Fruit fly (Drosophila melanogaster): ENCODE results near the gene tub.

dm6 chr3R:4359625-4360024 is 27.9 kb upstream of the tub start, which contains the start of gene CG1090:
- TF ChIP-seq svp (GFP tag) (no peak), Smox (GFP tag; optimal IDR thresholded peaks at IDR 0.05) (no peak), CG9139 (GFP tag; optimal IDR thresholded peaks at IDR 0.05) (no peak), CG10669 (GFP tag; optimal IDR thresholded peaks at IDR 0.05) (no peak), Eip93F (GFP tag; optimal IDR thresholded peaks at IDR 0.05) (no peak), Hr39 (GFP tag; optimal IDR thresholded peaks at IDR 0.05) (no peak), CG6792 (GFP tag; optimal IDR thresholded peaks at IDR 0.05) (no peak), Sox15 (GFP tag; optimal IDR thresholded peaks at IDR 0.05) (no peak), Eip78C (GFP tag) (no peak), esn (GFP tag; optimal IDR thresholded peaks at IDR 0.05) (no peak), CG11294 (GFP tag; IDR thresholded peaks at IDR 0.05) (no peak), CG31627 (GFP tag; optimal IDR thresholded peaks at IDR 0.05) (no peak), vri (GFP tag; optimal IDR thresholded peaks at IDR 0.05) (no peak)
